Fruit fly (Drosophila melanogaster) whole organism, embryonic: ENCODE data around the gene SmD1.

Experiments
- Aef1 ChIP-seq: fragments of 200-800 bp; sonication (Bioruptor generic); IDR thresholded peaks from 3 replicates; pipeline ENCODE4 v1.3.6; 2022; ENCODE audit warnings: missing biosample characterization, missing genetic modification characterization
- B-H2 ChIP-seq: fragments of 200-800 bp; sonication (Bioruptor generic); optimal IDR thresholded peaks from 2 replicates; lab custom pipeline; 2018; ENCODE audit warnings: missing biosample characterization, mild to moderate bottlenecking, missing genetic modification characterization
- Bteb2 ChIP-seq: fragments of 200-800 bp; sonication (Bioruptor generic); optimal IDR thresholded peaks from 2 replicates; lab custom pipeline; 2016; ENCODE audit warnings: missing biosample characterization, missing genetic modification characterization
- C15 ChIP-seq: fragments of 200-800 bp; sonication (Bioruptor generic); IDR thresholded peaks from 3 replicates; pipeline ENCODE4 v1.3.6; 2022; ENCODE audit warnings: missing biosample characterization, missing genetic modification characterization
- CG10274 ChIP-seq: fragments of 200-800 bp; sonication (Bioruptor generic); optimal IDR thresholded peaks from 3 replicates; lab custom pipeline; 2017; ENCODE audit warnings: missing biosample characterization, mild to moderate bottlenecking, missing genetic modification characterization
- CG14014 ChIP-seq: fragments of 200-800 bp; sonication (Bioruptor generic); IDR thresholded peaks from 2 replicates; pipeline ENCODE4 v1.3.6; 2022; ENCODE audit warnings: missing biosample characterization, missing genetic modification characterization
- CG15073 ChIP-seq: fragments of 200-800 bp; sonication (Bioruptor generic); optimal IDR thresholded peaks from 2 replicates; lab custom pipeline; 2016; ENCODE audit warnings: missing biosample characterization, missing genetic modification characterization
- CG15696 ChIP-seq: fragments of 200-800 bp; sonication (Bioruptor generic); optimal IDR thresholded peaks from 2 replicates; lab custom pipeline; 2019; ENCODE audit warnings: missing biosample characterization, mild to moderate bottlenecking, missing genetic modification characterization, moderate library complexity
- CG1603 ChIP-seq: fragments of 200-800 bp; sonication (Bioruptor generic); optimal IDR thresholded peaks from 2 replicates; lab custom pipeline; 2019; ENCODE audit warnings: missing biosample characterization, mild to moderate bottlenecking, missing genetic modification characterization, moderate library complexity
- CG17612 ChIP-seq: fragments of 200-800 bp; sonication (Bioruptor generic); IDR thresholded peaks from 2 replicates; pipeline ENCODE4 v1.3.6; 2022; ENCODE audit warnings: missing biosample characterization, missing genetic modification characterization
- CG2120 ChIP-seq: fragments of 200-800 bp; sonication (Bioruptor generic); optimal IDR thresholded peaks from 3 replicates; lab custom pipeline; 2016; ENCODE audit warnings: missing biosample characterization, missing genetic modification characterization
- CG2202 ChIP-seq: fragments of 200-800 bp; sonication (Bioruptor generic); optimal IDR thresholded peaks from 2 replicates; lab custom pipeline; 2018; ENCODE audit warnings: missing biosample characterization, mild to moderate bottlenecking, missing genetic modification characterization
- CG2889 ChIP-seq: fragments of 200-800 bp; sonication (Bioruptor generic); IDR thresholded peaks from 3 replicates; pipeline ENCODE4 v1.3.6; 2022; ENCODE audit warnings: missing biosample characterization, missing genetic modification characterization
- CG6813 ChIP-seq: fragments of 200-800 bp; sonication (Bioruptor generic); optimal IDR thresholded peaks from 2 replicates; lab custom pipeline; 2017; ENCODE audit warnings: missing biosample characterization, missing genetic modification characterization, mild to moderate bottlenecking, moderate library complexity, missing genetic modification reagents
- CG6854 ChIP-seq: fragments of 200-800 bp; sonication (Bioruptor generic); optimal IDR thresholded peaks from 3 replicates; lab custom pipeline; 2017; ENCODE audit warnings: missing biosample characterization, mild to moderate bottlenecking, missing genetic modification characterization
- CG8924 ChIP-seq: fragments of 200-800 bp; optimal IDR thresholded peaks from 3 replicates; lab custom pipeline; 2019; ENCODE audit warnings: missing biosample characterization, mild to moderate bottlenecking, missing genetic modification characterization, moderate library complexity
- CG9817 ChIP-seq: fragments of 200-800 bp; sonication (Bioruptor generic); optimal IDR thresholded peaks from 2 replicates; lab custom pipeline; 2018; ENCODE audit warnings: missing biosample characterization, mild to moderate bottlenecking, missing genetic modification characterization, moderate library complexity
- Camta ChIP-seq: fragments of 200-800 bp; sonication (Bioruptor generic); optimal IDR thresholded peaks from 2 replicates; lab custom pipeline; 2016; ENCODE audit warnings: missing biosample characterization, missing genetic modification characterization
- CrebB ChIP-seq: fragments of 200-800 bp; sonication (Bioruptor generic); optimal IDR thresholded peaks from 3 replicates; lab custom pipeline; 2018; ENCODE audit warnings: missing biosample characterization, mild to moderate bottlenecking, missing genetic modification characterization
- Dll ChIP-seq: fragments of 200-800 bp; sonication (Bioruptor generic); IDR thresholded peaks from 4 replicates; pipeline ENCODE4 v1.3.6; 2022; ENCODE audit warnings: missing biosample characterization, missing genetic modification characterization; ENCODE audit not compliant: partially characterized antibody
- GATAe ChIP-seq: fragments of 200-800 bp; sonication (Bioruptor generic); conservative IDR thresholded peaks from 2 replicates; pipeline ENCODE4 v1.3.6; 2022; ENCODE audit warnings: missing biosample characterization, missing genetic modification characterization
- HLH3B ChIP-seq: fragments of 200-800 bp; sonication (Bioruptor generic); IDR thresholded peaks from 2 replicates; pipeline ENCODE4 v1.3.6; 2022; ENCODE audit warnings: missing biosample characterization, missing genetic modification characterization
- HLHmδ ChIP-seq: fragments of 200-800 bp; sonication (Bioruptor generic); optimal IDR thresholded peaks from 2 replicates; lab custom pipeline; 2018; ENCODE audit warnings: missing biosample characterization, mild to moderate bottlenecking, missing genetic modification characterization, moderate library complexity
- HmgZ ChIP-seq: fragments of 200-800 bp; sonication (Bioruptor generic); optimal IDR thresholded peaks from 2 replicates; lab custom pipeline; 2018; ENCODE audit warnings: missing biosample characterization, mild to moderate bottlenecking, missing genetic modification characterization
- Hsf ChIP-seq: fragments of 200-800 bp; sonication (Bioruptor generic); optimal IDR thresholded peaks from 3 replicates; lab custom pipeline; 2016; ENCODE audit warnings: missing biosample characterization, missing genetic modification characterization
- MESR4 ChIP-seq: fragments of 200-800 bp; sonication (Bioruptor generic); optimal IDR thresholded peaks from 2 replicates; lab custom pipeline; 2018; ENCODE audit warnings: missing biosample characterization, mild to moderate bottlenecking, missing genetic modification characterization, moderate library complexity
- Sox100B ChIP-seq: fragments of 200-800 bp; sonication (Bioruptor generic); optimal IDR thresholded peaks from 3 replicates; lab custom pipeline; 2018; ENCODE audit warnings: missing biosample characterization, mild to moderate bottlenecking, missing genetic modification characterization
- Spps ChIP-seq: fragments of 200-800 bp; sonication (Bioruptor generic); optimal IDR thresholded peaks from 2 replicates; lab custom pipeline; 2018; ENCODE audit warnings: missing biosample characterization, mild to moderate bottlenecking, missing genetic modification characterization
- Xbp1 ChIP-seq: fragments of 200-800 bp; sonication (Bioruptor generic); optimal IDR thresholded peaks from 3 replicates; lab custom pipeline; 2016; ENCODE audit warnings: missing biosample characterization, mild to moderate bottlenecking, missing genetic modification characterization
- ab ChIP-seq: fragments of 200-800 bp; sonication (Bioruptor generic); optimal IDR thresholded peaks from 2 replicates; lab custom pipeline; 2016; ENCODE audit warnings: missing biosample characterization, missing genetic modification characterization
- ato ChIP-seq: fragments of 200-800 bp; sonication (Bioruptor generic); IDR thresholded peaks from 2 replicates; pipeline ENCODE4 v1.3.6; 2022; ENCODE audit warnings: missing biosample characterization, missing genetic modification characterization; ENCODE audit not compliant: partially characterized antibody
- chif ChIP-seq, 2 experiments: fragments of 200-800 bp; sonication (Bioruptor generic); optimal IDR thresholded peaks; 3 replicates each; lab custom pipeline; 2016; ENCODE audit warnings: missing biosample characterization in 2 of 2, missing genetic modification characterization in 2 of 2
- fd96Cb ChIP-seq: fragments of 200-800 bp; sonication (Bioruptor generic); optimal IDR thresholded peaks from 2 replicates; lab custom pipeline; 2018; ENCODE audit warnings: missing biosample characterization, mild to moderate bottlenecking, missing genetic modification characterization, moderate library complexity
- fru ChIP-seq: fragments of >200 bp; optimal IDR thresholded peaks from 2 replicates; lab custom pipeline; 2017
- fu2 ChIP-seq: fragments of 200-800 bp; sonication (Bioruptor generic); optimal IDR thresholded peaks from 2 replicates; lab custom pipeline; 2016; ENCODE audit warnings: missing biosample characterization, missing genetic modification characterization
- grn ChIP-seq: fragments of 200-800 bp; sonication (Bioruptor generic); optimal IDR thresholded peaks from 3 replicates; lab custom pipeline; 2017; ENCODE audit warnings: missing biosample characterization, missing genetic modification characterization
- gro ChIP-seq: fragments of 200-800 bp; sonication (Bioruptor generic); optimal IDR thresholded peaks from 2 replicates; lab custom pipeline; 2016; ENCODE audit warnings: missing biosample characterization, missing genetic modification characterization
- hbn ChIP-seq: fragments of 200-800 bp; sonication (Bioruptor generic); IDR thresholded peaks from 2 replicates; pipeline ENCODE4 v1.3.6; 2022; ENCODE audit warnings: missing biosample characterization, missing genetic modification characterization; ENCODE audit not compliant: partially characterized antibody
- lov ChIP-seq, 2 experiments: fragments of 200-800 bp in 1 of 2; fragments of >200 bp in 1 of 2; sonication (Bioruptor generic) in 1 of 2; IDR thresholded peaks in 1 of 2; optimal IDR thresholded peaks in 1 of 2; 2 replicates in 1 of 2; 3 replicates in 1 of 2; pipeline versions ENCODE4 v1.3.6 to Lab custom; 2017 to 2022; ENCODE audit warnings: missing biosample characterization in 1 of 2, missing genetic modification characterization in 1 of 2
- nerfin-2 ChIP-seq: fragments of 200-800 bp; sonication (Bioruptor generic); IDR thresholded peaks from 2 replicates; pipeline ENCODE4 v1.3.6; 2022; ENCODE audit warnings: missing biosample characterization, missing genetic modification characterization; ENCODE audit not compliant: partially characterized antibody
- p53 ChIP-seq: fragments of 200-800 bp; sonication (Bioruptor generic); optimal IDR thresholded peaks from 2 replicates; lab custom pipeline; 2016; ENCODE audit warnings: missing biosample characterization, missing genetic modification characterization
- pb ChIP-seq: fragments of 200-800 bp; sonication (Bioruptor generic); optimal IDR thresholded peaks from 3 replicates; lab custom pipeline; 2016; ENCODE audit warnings: missing biosample characterization, missing genetic modification characterization
- ro ChIP-seq: fragments of 200-800 bp; sonication (Bioruptor generic); IDR thresholded peaks from 2 replicates; pipeline ENCODE4 v1.3.6; 2022; ENCODE audit warnings: missing biosample characterization, missing genetic modification characterization
- sd ChIP-seq: fragments of 200-800 bp; sonication (Bioruptor generic); optimal IDR thresholded peaks from 3 replicates; lab custom pipeline; 2018; ENCODE audit warnings: missing biosample characterization, mild to moderate bottlenecking, missing genetic modification characterization, moderate library complexity
- slou ChIP-seq: fragments of 200-800 bp; sonication (Bioruptor generic); optimal IDR thresholded peaks from 3 replicates; lab custom pipeline; 2016; ENCODE audit warnings: missing biosample characterization, missing genetic modification characterization
- sob ChIP-seq: fragments of 200-800 bp; sonication (Bioruptor generic); IDR thresholded peaks from 2 replicates; pipeline ENCODE4 v1.3.6; 2022; ENCODE audit warnings: missing biosample characterization, missing genetic modification characterization
- tap ChIP-seq: fragments of 200-800 bp; optimal IDR thresholded peaks from 3 replicates; lab custom pipeline; 2019; ENCODE audit warnings: missing biosample characterization, mild to moderate bottlenecking, missing genetic modification characterization, moderate library complexity
- tna ChIP-seq: fragments of 200-800 bp; sonication (Bioruptor generic); IDR thresholded peaks from 2 replicates; pipeline ENCODE4 v1.3.6; 2022; ENCODE audit warnings: missing biosample characterization, missing genetic modification characterization; ENCODE audit not compliant: partially characterized antibody
- trem ChIP-seq: fragments of 200-800 bp; optimal IDR thresholded peaks from 3 replicates; lab custom pipeline; 2019; ENCODE audit warnings: missing biosample characterization, mild to moderate bottlenecking, missing genetic modification characterization, moderate library complexity
- vnd ChIP-seq: fragments of 200-800 bp; sonication (Bioruptor generic); IDR thresholded peaks from 3 replicates; pipeline ENCODE4 v1.3.6; 2022; ENCODE audit warnings: missing biosample characterization, missing genetic modification characterization; ENCODE audit not compliant: partially characterized antibody
- zfh2 ChIP-seq: fragments of 200-800 bp; sonication (Bioruptor generic); optimal IDR thresholded peaks from 2 replicates; lab custom pipeline; 2016; ENCODE audit warnings: missing biosample characterization, missing genetic modification characterization

Gene SmD1

dm6 chr3L:12734550-12735012, at the start of gene SmD1, which contains the start of gene Ptp69D:
Gene SmD1, minus strand, starts transcription at chr3L:12734611.
Gene Ptp69D, plus strand, starts transcription at chr3L:12734945.
- TF ChIP-seq ato (GFP tag; lab: Robert Waterston, UW) (no peak), Camta (no peak), sob (GFP tag; lab: Robert Waterston, UW) (no peak), fru (lab: Kevin White, UChicago) (no peak), CG2889 (GFP tag; lab: Robert Waterston, UW) (no peak), hbn (GFP tag; lab: Robert Waterston, UW) (peak; percentile 59), CG1603 (peak; percentile 99), Aef1 (GFP tag; lab: Robert Waterston, UW) (no peak), Xbp1 (peak; percentile 6), CG8924 (tag; lab: Kevin White, UChicago) (peak; percentile 67), pb (GFP tag; lab: Kevin White, UChicago) (no peak), p53 (GFP tag; lab: Kevin White, UChicago) (no peak), CG2120 (GFP tag; lab: Kevin White, UChicago) (peak; percentile 15), tap (tag; lab: Kevin White, UChicago) (no peak), C15 (no peak), zfh2 (no peak), Hsf (GFP tag; lab: Kevin White, UChicago) (no peak), tna (GFP tag; lab: Robert Waterston, UW) (peak; percentile 54; the same call in 1 of the 2 replicates), ab (GFP tag; lab: Kevin White, UChicago) (no peak), GATAe (GFP tag; lab: Robert Waterston, UW) (no peak), B-H2 (GFP tag; lab: Kevin White, UChicago) (peak; percentile 9), CG15073 (no peak), sd (peak; percentile 91), CrebB (tag; lab: Kevin White, UChicago) (no peak), CG10274 (GFP tag; lab: Kevin White, UChicago) (no peak), HLH3B (no peak), nerfin-2 (GFP tag; lab: Robert Waterston, UW) (peak; percentile 55), CG2202 (no peak), CG17612 (GFP tag; lab: Robert Waterston, UW) (no peak), Dll (GFP tag; lab: Robert Waterston, UW) (peak; percentile 88), CG6854 (GFP tag; lab: Kevin White, UChicago) (no peak), Bteb2 (GFP tag; lab: Kevin White, UChicago) (no peak), vnd (GFP tag; lab: Robert Waterston, UW) (peak; percentile 86), ro (GFP tag; lab: Robert Waterston, UW) (no peak), CG14014 (no peak), lov (optimal IDR thresholded peaks at IDR 0.05; lab: Kevin White, UChicago) (no peak), lov (GFP tag; IDR thresholded peaks at IDR 0.05; lab: Robert Waterston, UW) (no peak), fd96Cb (tag; lab: Kevin White, UChicago) (no peak), HLHmδ (no peak), CG15696 (tag; lab: Kevin White, UChicago) (peak; percentile 22), HmgZ (peak; percentile 0), Sox100B (no peak), chif (GFP tag; optimal IDR thresholded peaks at IDR 0.05; lab: Kevin White, UChicago) (no peak), CG6813 (GFP tag; lab: Kevin White, UChicago) (no peak), slou (no peak), CG9817 (tag; lab: Kevin White, UChicago) (no peak), MESR4 (GFP tag; lab: Kevin White, UChicago) (no peak), gro (GFP tag; lab: Kevin White, UChicago) (no peak), grn (no peak), Spps (tag; lab: Kevin White, UChicago) (no peak), fu2 (GFP tag; lab: Kevin White, UChicago) (no peak), trem (peak; percentile 68)
